Fruit fly (Drosophila melanogaster): ENCODE results near the gene CG14913.

- TF ChIP-seq pan (optimal IDR thresholded peaks at IDR 0.05) (no peak), usp (GFP tag; optimal IDR thresholded peaks at IDR 0.05) (no peak), psq (optimal IDR thresholded peaks at IDR 0.05) (no peak), EcR (GFP tag; optimal IDR thresholded peaks at IDR 0.05) (no peak), CG8478 (optimal IDR thresholded peaks at IDR 0.05) (no peak), Dll (optimal IDR thresholded peaks at IDR 0.05) (no peak)
Measured at dm6 chr2L:11053018-11053807, 36.4 kb downstream of the CG14913 start.
